Fruit fly (Drosophila melanogaster): ENCODE data around the gene SPE.
A peak's percentile ranks its signal among the peaks of the same experiment; 100 is the strongest.

The SPE gene

DNA sequence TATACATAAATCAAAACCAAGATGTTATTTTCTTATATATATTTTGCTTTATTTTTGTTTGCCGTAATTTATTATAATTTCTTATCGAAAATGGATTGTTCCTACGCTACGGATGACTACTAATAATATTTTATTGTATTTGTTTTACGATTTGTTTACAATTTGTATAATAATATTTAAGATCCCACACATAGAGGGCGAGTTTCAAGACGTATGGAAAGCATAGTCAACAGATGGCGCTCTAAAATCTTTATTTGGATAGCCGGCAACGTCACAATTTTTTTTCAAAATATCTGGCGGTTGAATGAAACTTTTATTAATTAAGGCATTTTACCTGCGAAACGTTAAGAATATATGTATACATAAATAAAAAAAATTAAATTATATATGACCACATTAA is 35.9 kb downstream of the SPE start (continued):
- TF ChIP-seq repo (GFP tag; optimal IDR thresholded peaks at IDR 0.05) (no peak), eve (GFP tag; optimal IDR thresholded peaks at IDR 0.05) (peak in 1 of 2 experiments; percentile 31), onecut (GFP tag; IDR thresholded peaks at IDR 0.05) (peak; percentile 22; the same call in 1 of the 2 replicates), Hr51 (GFP tag; optimal IDR thresholded peaks at IDR 0.05) (peak in 1 of 2 experiments; percentile 16), ssp (GFP tag; IDR thresholded peaks at IDR 0.05) (no peak), CG8290 (GFP tag; optimal IDR thresholded peaks at IDR 0.05) (peak; percentile 6), CG8290 (tag; optimal IDR thresholded peaks at IDR 0.05) (peak in 1 of 2 experiments; percentile 46), CG9817 (tag; optimal IDR thresholded peaks at IDR 0.05) (peak; percentile 56), CG13296 (GFP tag; optimal IDR thresholded peaks at IDR 0.05) (peak; percentile 19), cad (GFP tag; optimal IDR thresholded peaks at IDR 0.05) (no peak), Poxn (GFP tag; IDR thresholded peaks at IDR 0.05) (no peak), Med (GFP tag) (peak; percentile 75), vvl (GFP tag; IDR thresholded peaks at IDR 0.05) (peak; percentile 40; the same call in 1 of the 2 replicates), CG1602 (GFP tag; optimal IDR thresholded peaks at IDR 0.05) (peak; percentile 32), pros (GFP tag; optimal IDR thresholded peaks at IDR 0.05) (peak; percentile 80), nmo (GFP tag; optimal IDR thresholded peaks at IDR 0.05) (peak; percentile 50), CG8944 (GFP tag; optimal IDR thresholded peaks at IDR 0.05) (no peak), Fer3 (tag; optimal IDR thresholded peaks at IDR 0.05) (peak; percentile 27), CG17361 (GFP tag; IDR thresholded peaks at IDR 0.05) (peak; percentile 29; the same call in 1 of the 3 replicates), stc (GFP tag; IDR thresholded peaks at IDR 0.05) (no peak), Deaf1 (tag; optimal IDR thresholded peaks at IDR 0.05) (peak; percentile 0), danr (GFP tag; IDR thresholded peaks at IDR 0.05) (no peak), HLH4C (GFP tag; IDR thresholded peaks at IDR 0.05; ENCODE audit: partially characterized antibody) (no peak), lbe (GFP tag; optimal IDR thresholded peaks at IDR 0.05) (peak; percentile 15), grn (GFP tag; optimal IDR thresholded peaks at IDR 0.05) (no peak), jigr1 (GFP tag; IDR thresholded peaks at IDR 0.05) (peak; percentile 48; the same call in 1 of the 3 replicates), CG1792 (GFP tag; optimal IDR thresholded peaks at IDR 0.05) (no peak), CG2120 (GFP tag; optimal IDR thresholded peaks at IDR 0.05) (peak; percentile 43), CG11723 (GFP tag; optimal IDR thresholded peaks at IDR 0.05) (no peak), Ravus (GFP tag; IDR thresholded peaks at IDR 0.05) (no peak), dmrt99B (tag; optimal IDR thresholded peaks at IDR 0.05) (no peak), CG12104 (GFP tag; optimal IDR thresholded peaks at IDR 0.05) (no peak), CG13287 (GFP tag; IDR thresholded peaks at IDR 0.05; ENCODE audit: partially characterized antibody) (peak; percentile 31; the same call in 1 of the 2 replicates), trem (tag; optimal IDR thresholded peaks at IDR 0.05) (peak; percentile 26), Ets97D (GFP tag; optimal IDR thresholded peaks at IDR 0.05) (peak; percentile 2), tx (GFP tag; optimal IDR thresholded peaks at IDR 0.05) (no peak), zfh1 (GFP tag; IDR thresholded peaks at IDR 0.05) (no peak), CG8281 (tag; optimal IDR thresholded peaks at IDR 0.05) (no peak), Adf1 (GFP tag; IDR thresholded peaks at IDR 0.05) (no peak), Awh (GFP tag; IDR thresholded peaks at IDR 0.05) (no peak), cg (GFP tag; optimal IDR thresholded peaks at IDR 0.05) (no peak), nau (GFP tag; optimal IDR thresholded peaks at IDR 0.05) (no peak), CG9932 (GFP tag; IDR thresholded peaks at IDR 0.05) (peak; percentile 50), Rfx (GFP tag; IDR thresholded peaks at IDR 0.05) (peak; percentile 62), gem (tag; optimal IDR thresholded peaks at IDR 0.05) (peak; percentile 56), CG15011 (GFP tag; optimal IDR thresholded peaks at IDR 0.05) (no peak), maf-S (GFP tag; optimal IDR thresholded peaks at IDR 0.05) (peak; percentile 9), CG14667 (GFP tag; IDR thresholded peaks at IDR 0.05) (no peak), CG17829 (tag; optimal IDR thresholded peaks at IDR 0.05) (peak; percentile 63), Opbp (GFP tag; IDR thresholded peaks at IDR 0.05; ENCODE audit: partially characterized antibody) (no peak), CG11093 (GFP tag; IDR thresholded peaks at IDR 0.05) (no peak), CG4360 (GFP tag; IDR thresholded peaks at IDR 0.05) (no peak)
